Worm (Caenorhabditis elegans): ENCODE results near the gene mnk-1.

Gene mnk-1

ce11 chrII:10545924-10546783 lies 8.7 kb downstream of the mnk-1 start:
- TF ChIP-seq fkh-8 (tag; optimal IDR thresholded peaks at IDR 0.05) (peak; percentile 36), aly-2 (tag; optimal IDR thresholded peaks at IDR 0.05) (no peak), dsc-1 (tag; optimal IDR thresholded peaks at IDR 0.05) (peak; percentile 0), unc-30 (tag; optimal IDR thresholded peaks at IDR 0.05) (no peak), vab-15 (tag; optimal IDR thresholded peaks at IDR 0.05) (no peak), tlp-1 (tag; optimal IDR thresholded peaks at IDR 0.05) (no peak), grh-1 (GFP tag; IDR thresholded peaks at IDR 0.05) (no peak), nhr-47 (tag; optimal IDR thresholded peaks at IDR 0.05) (peak; percentile 13), efl-1 (optimal IDR thresholded peaks at IDR 0.05) (no peak), efl-1 (GFP tag; optimal IDR thresholded peaks at IDR 0.05 in 1 of 2) (peak in 1 of 2 experiments; percentile 70), ama-1 (optimal IDR thresholded peaks at IDR 0.05) (peak; percentile 9), snu-23 (GFP tag; optimal IDR thresholded peaks at IDR 0.05) (peak; percentile 9), nhr-71 (tag; optimal IDR thresholded peaks at IDR 0.05) (no peak)

DNA sequence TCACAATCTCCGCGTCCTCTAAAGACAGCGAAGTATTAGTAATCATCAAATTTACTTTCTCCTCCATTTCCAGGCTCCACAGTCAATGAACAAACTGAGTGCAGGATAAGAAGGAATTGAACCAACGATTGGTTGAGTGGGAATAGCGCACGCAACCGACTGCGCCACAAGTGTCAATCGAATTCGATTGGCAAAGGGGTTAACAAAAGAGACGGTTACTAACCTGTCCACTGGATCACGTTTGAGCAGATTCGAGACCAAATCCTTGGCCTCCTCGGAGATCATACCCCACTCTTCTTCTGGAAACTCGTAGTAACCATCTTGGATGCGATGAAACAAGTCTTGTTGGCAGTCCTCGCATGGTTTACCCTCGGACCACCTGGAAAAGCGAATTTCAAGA lies 9.6 kb downstream of the mnk-1 start:
- peak; percentile 7 for TF ChIP-seq aly-2 (tag; optimal IDR thresholded peaks at IDR 0.05)
- no peak for TF ChIP-seq efl-1 (optimal IDR thresholded peaks at IDR 0.05)
- TF ChIP-seq efl-1 (GFP tag; optimal IDR thresholded peaks at IDR 0.05 in 1 of 2), result peak in 1 of 2 experiments; percentile 87
- TF ChIP-seq zip-4 (GFP tag; optimal IDR thresholded peaks at IDR 0.05), result no peak
- TF ChIP-seq lin-35 (GFP tag; optimal IDR thresholded peaks at IDR 0.05), result peak in 1 of 2 experiments; percentile 23
- TF ChIP-seq pqm-1 (tag; optimal IDR thresholded peaks at IDR 0.05), result no peak
- TF ChIP-seq lin-14 (GFP tag; optimal IDR thresholded peaks at IDR 0.05), result no peak
- no peak for TF ChIP-seq ceh-90 (tag; optimal IDR thresholded peaks at IDR 0.05)
- peak; percentile 21 for TF ChIP-seq rnt-1 (tag; optimal IDR thresholded peaks at IDR 0.05)
- TF ChIP-seq ama-1 (optimal IDR thresholded peaks at IDR 0.05), result peak; percentile 60
- peak; percentile 4 for TF ChIP-seq nhr-90 (tag; optimal IDR thresholded peaks at IDR 0.05; ENCODE audit: poor library complexity)
- TF ChIP-seq mdl-1 (tag; optimal IDR thresholded peaks at IDR 0.05), result no peak
- TF ChIP-seq irx-1 (tag; optimal IDR thresholded peaks at IDR 0.05), result peak; percentile 9

ce11 chrII:10544374-10544908 lies 10.4 kb downstream of the mnk-1 start:
- TF ChIP-seq skn-1 (tag; optimal IDR thresholded peaks at IDR 0.05) (no peak), aha-1 (tag; optimal IDR thresholded peaks at IDR 0.05) (no peak), ama-1 (optimal IDR thresholded peaks at IDR 0.05) (peak; percentile 7), ceh-63 (GFP tag; optimal IDR thresholded peaks at IDR 0.05) (no peak), ceh-8 (GFP tag; optimal IDR thresholded peaks at IDR 0.05) (no peak), tbx-2 (tag; optimal IDR thresholded peaks at IDR 0.05) (no peak), egl-13 (tag; optimal IDR thresholded peaks at IDR 0.05) (no peak), nhr-85 (tag) (peak; percentile 33), snpc-4 (tag; optimal IDR thresholded peaks at IDR 0.05) (no peak), fos-1 (tag; optimal IDR thresholded peaks at IDR 0.05) (no peak), fkh-4 (tag; optimal IDR thresholded peaks at IDR 0.05; ENCODE audit: borderline replicate concordance) (no peak), unc-30 (tag; optimal IDR thresholded peaks at IDR 0.05) (no peak), isw-1 (GFP tag; IDR thresholded peaks at IDR 0.05) (no peak), pag-3 (tag; optimal IDR thresholded peaks at IDR 0.05; ENCODE audit: borderline replicate concordance, insufficient read depth) (no peak), hlh-17 (GFP tag; optimal IDR thresholded peaks at IDR 0.05; ENCODE audit: borderline replicate concordance) (no peak), lsy-2 (tag; optimal IDR thresholded peaks at IDR 0.05) (no peak), vab-15 (tag; optimal IDR thresholded peaks at IDR 0.05) (no peak)
